Worm (Caenorhabditis elegans) whole organism, L1 larva: ENCODE data around the gene F47B8.3.

Experiments
- C04F5.9 ChIP-seq: sonication (generic microtip); optimal IDR thresholded peaks from 2 replicates; lab custom pipeline; 2016; ENCODE audit warnings: missing genetic modification characterization, missing compliant biosample characterization
- C16A3.4 ChIP-seq: fragments of 150-350 bp; optimal IDR thresholded peaks from 2 replicates; lab custom pipeline; 2014; ENCODE audit warnings: missing biosample characterization, missing genetic modification characterization
- aha-1 ChIP-seq: fragments of 150-350 bp; optimal IDR thresholded peaks from 2 replicates; lab custom pipeline; 2014; ENCODE audit warnings: missing biosample characterization, missing genetic modification characterization
- alr-1 ChIP-seq: fragments of 200-800 bp; sonication (Bioruptor generic); optimal IDR thresholded peaks from 2 replicates; lab custom pipeline; 2018; ENCODE audit warnings: borderline replicate concordance, mild to moderate bottlenecking, missing genetic modification characterization, missing compliant biosample characterization
- aly-2 ChIP-seq: fragments of 150-350 bp; optimal IDR thresholded peaks from 2 replicates; lab custom pipeline; 2014; ENCODE audit warnings: missing biosample characterization, missing genetic modification characterization
- ceh-82 ChIP-seq, 3 experiments: fragments of 150-350 bp in 1 of 3; sonication (generic microtip) in 2 of 3; optimal IDR thresholded peaks; 2 replicates each; lab custom pipeline; 2014 to 2017; ENCODE audit warnings: missing biosample characterization in 3 of 3, missing genetic modification characterization in 3 of 3
- ceh-90 ChIP-seq: sonication (generic microtip); optimal IDR thresholded peaks from 2 replicates; lab custom pipeline; 2016; ENCODE audit warnings: missing genetic modification characterization, missing compliant biosample characterization
- ces-1 ChIP-seq: fragments of 150-350 bp; optimal IDR thresholded peaks from 2 replicates; lab custom pipeline; 2014; ENCODE audit warnings: missing biosample characterization, missing genetic modification reagents, missing genetic modification characterization
- egl-13 ChIP-seq: sonication (generic microtip); optimal IDR thresholded peaks from 2 replicates; lab custom pipeline; 2016; ENCODE audit warnings: missing genotype, missing genetic modification reagents, missing genetic modification characterization, missing compliant biosample characterization
- elt-2 ChIP-seq: sonication (generic microtip); optimal IDR thresholded peaks from 2 replicates; lab custom pipeline; 2016; ENCODE audit warnings: missing genetic modification characterization, mild to moderate bottlenecking, inconsistent platforms, missing compliant biosample characterization, missing genetic modification reagents
- fkh-10 ChIP-seq: sonication (generic microtip); optimal IDR thresholded peaks from 2 replicates; lab custom pipeline; 2017; ENCODE audit warnings: missing biosample characterization, missing genetic modification reagents, missing genetic modification characterization
- fkh-8 ChIP-seq: sonication (generic microtip); optimal IDR thresholded peaks from 2 replicates; lab custom pipeline; 2016; ENCODE audit warnings: mild to moderate bottlenecking, missing genetic modification characterization, missing compliant biosample characterization
- fos-1 ChIP-seq: fragments of 150-350 bp; optimal IDR thresholded peaks from 2 replicates; lab custom pipeline; 2014; ENCODE audit warnings: missing biosample characterization, missing genetic modification characterization
- hlh-17 ChIP-seq: fragments of 200-800 bp; sonication (Bioruptor generic); optimal IDR thresholded peaks from 2 replicates; lab custom pipeline; 2018; ENCODE audit warnings: missing genetic modification characterization, mild to moderate bottlenecking, missing compliant biosample characterization, moderate library complexity, borderline replicate concordance
- hlh-4 ChIP-seq: sonication (generic microtip); optimal IDR thresholded peaks from 2 replicates; lab custom pipeline; 2016; ENCODE audit warnings: mild to moderate bottlenecking, missing genetic modification characterization, missing compliant biosample characterization
- hpl-2 ChIP-seq: fragments of 150-350 bp; optimal IDR thresholded peaks from 2 replicates; lab custom pipeline; 2014; ENCODE audit warnings: missing biosample characterization, missing genetic modification reagents, missing genetic modification characterization
- irx-1 ChIP-seq: sonication (generic microtip); optimal IDR thresholded peaks from 2 replicates; lab custom pipeline; 2016; ENCODE audit warnings: missing genetic modification characterization, missing compliant biosample characterization
- isw-1 ChIP-seq: fragments of 200-800 bp; sonication (Bioruptor generic); IDR thresholded peaks from 2 replicates; pipeline ENCODE4 v1.3.6; 2022; ENCODE audit warnings: missing genetic modification characterization, missing compliant biosample characterization
- lin-13 ChIP-seq: fragments of 150-350 bp; optimal IDR thresholded peaks from 2 replicates; lab custom pipeline; 2014; ENCODE audit warnings: missing biosample characterization, missing genetic modification reagents, missing genetic modification characterization
- lin-14 ChIP-seq: fragments of 200-800 bp; sonication (Bioruptor generic); optimal IDR thresholded peaks from 2 replicates; lab custom pipeline; 2018; ENCODE audit warnings: mild to moderate bottlenecking, missing genetic modification characterization, moderate library complexity, missing compliant biosample characterization
- lin-15B ChIP-seq: fragments of 150-350 bp; sonication (generic microtip); optimal IDR thresholded peaks from 3 replicates; lab custom pipeline; 2014; ENCODE audit warnings: missing biosample characterization, missing genetic modification characterization
- lin-39 ChIP-seq: fragments of 150-350 bp; optimal IDR thresholded peaks from 2 replicates; lab custom pipeline; 2014; ENCODE audit warnings: missing biosample characterization, missing genetic modification reagents, missing genetic modification characterization
- mdl-1 ChIP-seq, 2 experiments: fragments of 150-350 bp; optimal IDR thresholded peaks; 2 replicates each; lab custom pipeline; 2014 to 2017; ENCODE audit warnings: missing biosample characterization in 2 of 2, missing genetic modification characterization in 2 of 2, inconsistent platforms in 1 of 2
- mef-2 ChIP-seq: fragments of 150-350 bp; optimal IDR thresholded peaks from 2 replicates; lab custom pipeline; 2014; ENCODE audit warnings: missing biosample characterization, missing genetic modification characterization
- mep-1 ChIP-seq: fragments of 150-350 bp; optimal IDR thresholded peaks from 2 replicates; lab custom pipeline; 2014; ENCODE audit warnings: missing biosample characterization, missing genetic modification characterization
- nhr-11 ChIP-seq: fragments of 150-350 bp; optimal IDR thresholded peaks from 2 replicates; lab custom pipeline; 2014; ENCODE audit warnings: missing biosample characterization, missing genetic modification characterization
- nhr-19 ChIP-seq: fragments of 200-800 bp; sonication (Bioruptor generic); conservative IDR thresholded peaks from 2 replicates; pipeline ENCODE4 v1.3.6; 2022; ENCODE audit warnings: missing genetic modification characterization, missing compliant biosample characterization
- nhr-20 ChIP-seq: sonication (generic microtip); optimal IDR thresholded peaks from 2 replicates; lab custom pipeline; 2016; ENCODE audit warnings: mild to moderate bottlenecking, missing genetic modification characterization, missing compliant biosample characterization
- nhr-28 ChIP-seq: fragments of 150-350 bp; optimal IDR thresholded peaks from 2 replicates; lab custom pipeline; 2014; ENCODE audit warnings: missing biosample characterization, missing genetic modification characterization
- nhr-76 ChIP-seq: sonication (generic microtip); optimal IDR thresholded peaks from 2 replicates; lab custom pipeline; 2017; ENCODE audit warnings: missing biosample characterization, missing genetic modification characterization
- nhr-77 ChIP-seq: fragments of 150-350 bp; optimal IDR thresholded peaks from 2 replicates; lab custom pipeline; 2014; ENCODE audit warnings: missing biosample characterization, missing genetic modification characterization
- nhr-84 ChIP-seq: sonication (generic microtip); optimal IDR thresholded peaks from 2 replicates; lab custom pipeline; 2017; ENCODE audit warnings: missing biosample characterization, missing genetic modification characterization
- pag-3 ChIP-seq: sonication (generic microtip); optimal IDR thresholded peaks from 2 replicates; lab custom pipeline; 2017; ENCODE audit warnings: missing genetic modification characterization, mild to moderate bottlenecking, missing compliant biosample characterization, antibody characterized with exemption, borderline replicate concordance; ENCODE audit not compliant: insufficient read depth
- pqm-1 ChIP-seq: sonication (generic microtip); optimal IDR thresholded peaks from 3 replicates; lab custom pipeline; 2017; ENCODE audit warnings: missing biosample characterization, missing genetic modification characterization
- rnt-1 ChIP-seq: sonication (generic microtip); optimal IDR thresholded peaks from 2 replicates; lab custom pipeline; 2016; ENCODE audit warnings: mild to moderate bottlenecking, missing genetic modification characterization, moderate library complexity, missing compliant biosample characterization
- sptf-1 ChIP-seq: fragments of 150-350 bp; optimal IDR thresholded peaks from 2 replicates; lab custom pipeline; 2014; ENCODE audit warnings: missing biosample characterization, missing genetic modification characterization
- unc-30 ChIP-seq: sonication (generic microtip); optimal IDR thresholded peaks from 2 replicates; lab custom pipeline; 2017; ENCODE audit warnings: missing biosample characterization, missing genetic modification characterization
- unc-62 ChIP-seq: fragments of 150-350 bp; optimal IDR thresholded peaks from 2 replicates; lab custom pipeline; 2014; ENCODE audit warnings: missing biosample characterization, missing genetic modification reagents, missing genetic modification characterization
- xbp-1 ChIP-seq: sonication (generic microtip); optimal IDR thresholded peaks from 2 replicates; lab custom pipeline; 2016; ENCODE audit warnings: missing genetic modification characterization, missing compliant biosample characterization
- zag-1 ChIP-seq: fragments of 150-350 bp; optimal IDR thresholded peaks from 2 replicates; lab custom pipeline; 2014; ENCODE audit warnings: missing biosample characterization, missing genetic modification characterization

Gene F47B8.3

DNA sequence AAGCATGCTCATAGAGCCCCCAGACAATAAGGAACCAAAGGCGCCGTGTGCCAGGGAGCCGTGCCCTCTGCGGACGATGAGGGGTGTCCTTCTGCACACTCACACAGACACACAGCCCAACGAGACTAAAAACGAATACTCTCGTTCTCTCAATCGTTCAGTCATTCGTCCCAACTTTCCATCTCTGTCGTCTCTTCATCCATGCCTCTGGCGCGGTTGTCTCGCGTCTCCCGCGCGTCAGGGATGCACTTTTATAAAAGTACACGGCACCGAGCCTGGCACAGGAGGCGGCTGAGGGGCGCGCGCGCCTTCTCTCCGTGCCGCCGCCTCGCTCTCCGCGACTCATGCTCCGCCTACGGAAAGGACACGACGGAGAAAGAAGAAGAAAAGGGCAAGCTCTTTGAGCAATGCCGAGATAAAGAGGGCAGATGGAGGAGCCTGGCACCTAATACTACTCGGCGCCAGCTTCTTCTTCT, 43.7 kb upstream of the F47B8.3 start (continued):
- TF ChIP-seq lin-14 (GFP tag; lab: Kevin White, UChicago) (peak; percentile 66), mef-2 (tag; lab: Kevin White, UChicago) (no peak), xbp-1 (no peak), irx-1 (tag; lab: Kevin White, UChicago) (no peak), unc-30 (tag; lab: Kevin White, UChicago) (no peak), nhr-77 (tag; lab: Kevin White, UChicago) (no peak), ceh-82 (tag; optimal IDR thresholded peaks at IDR 0.05; lab: Kevin White, UChicago) (peak in 1 of 3 experiments; percentile 18), zag-1 (tag; lab: Kevin White, UChicago) (no peak), fkh-8 (tag; lab: Kevin White, UChicago) (peak; percentile 7), lin-15B (tag; lab: Kevin White, UChicago) (no peak), aly-2 (tag; lab: Kevin White, UChicago) (no peak), ceh-90 (tag; lab: Kevin White, UChicago) (no peak), C04F5.9 (tag; lab: Kevin White, UChicago) (no peak), mdl-1 (tag; optimal IDR thresholded peaks at IDR 0.05; lab: Kevin White, UChicago) (no peak), isw-1 (GFP tag; lab: Robert Waterston, UW) (no peak), alr-1 (tag; lab: Kevin White, UChicago) (no peak), mep-1 (tag; lab: Kevin White, UChicago) (no peak), unc-62 (GFP tag; lab: Kevin White, UChicago) (no peak), C16A3.4 (tag; lab: Kevin White, UChicago) (no peak), lin-13 (GFP tag; lab: Kevin White, UChicago) (no peak), ces-1 (GFP tag; lab: Kevin White, UChicago) (no peak), nhr-20 (tag; lab: Kevin White, UChicago) (no peak), pqm-1 (no peak), egl-13 (tag; lab: Kevin White, UChicago) (no peak), nhr-84 (tag; lab: Kevin White, UChicago) (no peak), fkh-10 (GFP tag; lab: Kevin White, UChicago) (peak; percentile 66), hlh-17 (no peak)

DNA sequence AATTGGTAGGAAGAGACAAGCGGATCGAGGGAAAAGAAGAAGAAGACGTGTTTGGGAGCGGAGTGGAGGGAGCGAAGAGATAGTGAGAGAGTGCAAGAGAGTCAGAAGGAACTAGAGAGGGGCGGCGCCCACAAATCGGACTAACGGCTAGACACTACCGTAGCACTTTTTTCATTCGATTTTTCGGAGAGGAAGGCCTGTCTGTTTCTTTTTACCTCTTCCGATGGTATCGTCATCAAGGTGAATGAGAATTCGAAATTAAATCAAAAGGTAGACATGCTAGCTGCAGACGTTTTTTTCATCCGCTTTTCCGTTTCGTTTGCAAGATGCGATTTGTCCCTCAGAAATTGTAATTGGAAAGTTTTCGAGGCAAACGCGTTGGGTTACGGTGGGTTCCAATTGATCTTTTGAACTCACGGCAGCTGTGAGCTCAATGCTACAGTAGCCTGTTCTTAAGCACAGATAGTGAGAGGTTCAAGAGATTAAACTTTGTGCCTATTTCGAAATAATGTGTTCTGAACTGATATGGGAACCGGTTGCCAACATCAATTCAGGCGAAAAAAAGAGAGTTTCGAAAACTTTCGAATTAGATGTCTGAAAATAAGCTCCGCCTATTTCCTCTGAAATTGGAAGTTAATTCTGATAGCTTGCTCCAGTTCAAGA, 41.9 kb upstream of the F47B8.3 start:
- TF ChIP-seq sptf-1 (tag; lab: Kevin White, UChicago) (no peak), rnt-1 (no peak)

DNA sequence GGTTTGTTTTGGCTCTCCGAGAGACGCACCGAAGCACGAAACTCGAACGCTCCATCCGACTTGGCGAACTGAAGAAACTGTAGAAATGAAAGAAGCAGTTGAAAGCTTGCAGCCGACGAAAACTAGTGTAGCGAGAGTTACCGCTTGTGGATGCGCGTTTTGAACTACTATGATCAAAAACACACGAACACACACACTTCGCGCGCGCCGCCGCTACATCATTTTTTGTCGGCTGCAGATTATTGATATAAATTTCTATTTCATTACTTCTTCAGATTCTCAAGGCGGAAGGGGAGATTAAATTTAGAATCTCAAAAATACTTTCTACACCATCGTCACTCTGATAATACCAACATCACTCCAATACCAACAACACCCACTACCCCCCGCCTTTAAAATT, 39.2 kb upstream of the F47B8.3 start:
- TF ChIP-seq nhr-11 (tag; lab: Kevin White, UChicago) (no peak), nhr-19 (GFP tag; lab: Robert Waterston, UW) (no peak), aha-1 (tag; lab: Kevin White, UChicago) (no peak), nhr-28 (tag; lab: Kevin White, UChicago) (no peak), elt-2 (tag; lab: Kevin White, UChicago) (no peak), hpl-2 (GFP tag; lab: Kevin White, UChicago) (no peak), lin-13 (GFP tag; lab: Kevin White, UChicago) (no peak), pag-3 (tag; lab: Kevin White, UChicago) (no peak), nhr-76 (no peak), isw-1 (GFP tag; lab: Robert Waterston, UW) (no peak), ceh-90 (tag; lab: Kevin White, UChicago) (no peak), hlh-4 (tag; lab: Kevin White, UChicago) (no peak), irx-1 (tag; lab: Kevin White, UChicago) (no peak), fos-1 (no peak), nhr-20 (tag; lab: Kevin White, UChicago) (no peak), lin-39 (tag; lab: Kevin White, UChicago) (no peak)
